Worm (Caenorhabditis elegans) whole organism, mixed stage, embryonic: Measurements from ENCODE around the gene Y38F2AL.12.

Experiments
- mep-1 ChIP-seq: fragments of 150-350 bp; optimal IDR thresholded peaks from 2 replicates; lab custom pipeline; 2017; ENCODE audit warnings: missing biosample characterization, missing genetic modification reagents, missing genetic modification characterization, inconsistent platforms
- nhr-76 ChIP-seq: sonication (generic microtip); optimal IDR thresholded peaks from 2 replicates; lab custom pipeline; 2017; ENCODE audit warnings: missing biosample characterization, missing genetic modification characterization
- ztf-11 ChIP-seq: fragments of 150-350 bp; optimal IDR thresholded peaks from 2 replicates; lab custom pipeline; 2014; ENCODE audit warnings: missing biosample characterization, missing genetic modification characterization

- TF ChIP-seq ztf-11 (tag; lab: Kevin White, UChicago) (no peak), mep-1 (tag; lab: Kevin White, UChicago) (no peak), nhr-76 (tag; lab: Kevin White, UChicago) (no peak)
Measured at ce11 chrIV:2307374-2307773, 9.0 kb upstream of the Y38F2AL.12 start.
